Worm (Caenorhabditis elegans): ENCODE measurements around the gene ZC239.3.

DNA sequence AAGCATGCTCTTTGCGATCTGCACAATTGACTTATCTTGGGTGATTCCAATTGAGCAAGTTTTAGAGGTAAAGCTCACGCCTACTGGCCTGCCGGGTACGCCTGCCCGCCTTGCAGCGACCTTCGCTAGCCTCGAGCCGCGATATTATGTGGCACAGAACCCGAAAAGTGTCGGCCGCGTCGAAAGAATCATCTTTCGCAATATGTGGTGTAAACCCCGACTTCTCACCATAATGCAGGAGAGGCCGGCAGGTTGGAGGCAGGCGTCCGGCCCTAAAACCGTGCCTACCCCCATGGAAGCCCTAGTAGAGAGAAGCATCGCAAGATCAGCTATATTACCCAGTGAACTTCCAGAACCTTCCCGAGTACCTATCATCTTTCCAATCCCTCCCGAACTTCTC lies 30.0 kb upstream of the ZC239.3 start:
- no peak for TF ChIP-seq nhr-12 (tag; optimal IDR thresholded peaks at IDR 0.05)
- TF ChIP-seq elt-3 (tag; optimal IDR thresholded peaks at IDR 0.05): no peak
- no peak for TF ChIP-seq ceh-39 (tag; optimal IDR thresholded peaks at IDR 0.05)
- no peak for TF ChIP-seq nhr-76 (tag; optimal IDR thresholded peaks at IDR 0.05)
- no peak for TF ChIP-seq pha-4 (tag; optimal IDR thresholded peaks at IDR 0.05)
- no peak for TF ChIP-seq snpc-4 (tag; optimal IDR thresholded peaks at IDR 0.05)
- no peak for TF ChIP-seq lsy-2 (tag; optimal IDR thresholded peaks at IDR 0.05)

Measured in whole organism, mixed stage, embryonic.